Worm (Caenorhabditis elegans) whole organism, late embryonic: Measurements from ENCODE around the gene C27A7.8.

Source experiments
- ceh-18 ChIP-seq: sonication (generic microtip); optimal IDR thresholded peaks from 2 replicates; lab custom pipeline; 2016; ENCODE audit warnings: missing genetic modification characterization, missing compliant biosample characterization
- dve-1 ChIP-seq: sonication (generic microtip); optimal IDR thresholded peaks from 2 replicates; lab custom pipeline; 2017; ENCODE audit warnings: antibody characterized with exemption, mild to moderate bottlenecking, missing genetic modification characterization, missing compliant biosample characterization
- pat-9 ChIP-seq: fragments of 200-800 bp; sonication (Bioruptor generic); optimal IDR thresholded peaks from 2 replicates; lab custom pipeline; 2018; ENCODE audit warnings: mild to moderate bottlenecking, missing genetic modification characterization, moderate library complexity, missing compliant biosample characterization

The C27A7.8 gene

ce11 chrV:12199474-12199873 lies 46.5 kb downstream of the C27A7.8 start:
- TF ChIP-seq dve-1 = no peak
- TF ChIP-seq pat-9 = no peak
- no peak for TF ChIP-seq ceh-18 (tag; lab: Kevin White, UChicago)
